Worm (Caenorhabditis elegans) whole organism, late embryonic: Measurements from ENCODE around the gene Y59H11AR.10.

Source experiments
- C38D4.7 ChIP-seq: fragments of 200-800 bp; sonication (Bioruptor generic); optimal IDR thresholded peaks from 2 replicates; lab custom pipeline; 2018; ENCODE audit warnings: mild to moderate bottlenecking, missing genetic modification characterization, moderate library complexity, missing compliant biosample characterization
- T23F11.4 ChIP-seq: fragments of 200-800 bp; sonication (Bioruptor generic); optimal IDR thresholded peaks from 2 replicates; lab custom pipeline; 2018; ENCODE audit warnings: mild to moderate bottlenecking, missing genetic modification characterization, missing compliant biosample characterization
- ceh-19 ChIP-seq: fragments of 200-800 bp; sonication (Bioruptor generic); optimal IDR thresholded peaks from 2 replicates; lab custom pipeline; 2018; ENCODE audit warnings: mild to moderate bottlenecking, missing genetic modification characterization, missing compliant biosample characterization
- ceh-30 ChIP-seq: fragments of 150-350 bp; optimal IDR thresholded peaks from 2 replicates; lab custom pipeline; 2014; ENCODE audit warnings: missing biosample characterization, missing genetic modification characterization
- ceh-48 ChIP-seq: sonication (generic microtip); optimal IDR thresholded peaks from 2 replicates; lab custom pipeline; 2016; ENCODE audit warnings: missing genetic modification characterization, inconsistent platforms, missing compliant biosample characterization
- dve-1 ChIP-seq: sonication (generic microtip); optimal IDR thresholded peaks from 2 replicates; lab custom pipeline; 2017; ENCODE audit warnings: antibody characterized with exemption, mild to moderate bottlenecking, missing genetic modification characterization, missing compliant biosample characterization
- lin-11 ChIP-seq: fragments of 200-800 bp; sonication (Bioruptor generic); optimal IDR thresholded peaks from 2 replicates; lab custom pipeline; 2018; ENCODE audit warnings: mild to moderate bottlenecking, missing genetic modification characterization, missing compliant biosample characterization
- mec-3 ChIP-seq: sonication (generic microtip); optimal IDR thresholded peaks from 2 replicates; lab custom pipeline; 2016; ENCODE audit warnings: borderline replicate concordance, missing genetic modification characterization, missing compliant biosample characterization
- pha-4 ChIP-seq: fragments of 150-350 bp; optimal IDR thresholded peaks from 2 replicates; lab custom pipeline; 2018; ENCODE audit warnings: missing biosample characterization, missing genetic modification reagents, missing genetic modification characterization
- unc-42 ChIP-seq: sonication (generic microtip); optimal IDR thresholded peaks from 2 replicates; lab custom pipeline; 2016; ENCODE audit warnings: missing genotype, missing genetic modification characterization, missing compliant biosample characterization
- unc-55 ChIP-seq: sonication (generic microtip); optimal IDR thresholded peaks from 2 replicates; lab custom pipeline; 2017; ENCODE audit warnings: missing biosample characterization, missing genetic modification reagents, missing genetic modification characterization

DNA sequence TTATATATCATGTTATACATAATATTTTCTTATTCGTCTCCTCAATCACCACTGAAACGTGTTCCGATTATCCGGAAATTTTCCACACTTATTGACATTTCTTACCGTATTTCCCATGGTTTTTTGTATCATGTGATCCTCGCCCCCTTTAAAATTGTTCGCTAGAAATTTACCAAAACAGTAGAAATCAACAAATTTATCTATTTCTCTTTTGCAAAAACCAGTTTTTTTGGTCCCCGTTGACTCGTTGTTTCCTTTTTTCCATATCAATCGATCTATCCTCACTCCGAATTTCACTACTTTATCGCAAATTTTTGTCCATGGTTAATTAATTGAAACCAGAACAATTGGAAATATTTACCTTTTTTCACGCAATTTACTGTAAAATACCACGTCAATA lies 22.8 kb downstream of the Y59H11AR.10 start:
- TF ChIP-seq T23F11.4 (GFP tag; lab: Kevin White, UChicago) (no peak), lin-11 (tag; lab: Kevin White, UChicago) (no peak), pha-4 (tag; lab: Kevin White, UChicago) (no peak), ceh-48 (tag; lab: Kevin White, UChicago) (no peak), unc-55 (GFP tag; lab: Kevin White, UChicago) (no peak), ceh-19 (GFP tag; lab: Kevin White, UChicago) (no peak), mec-3 (tag; lab: Kevin White, UChicago) (no peak), C38D4.7 (GFP tag; lab: Kevin White, UChicago) (no peak), ceh-30 (tag; lab: Kevin White, UChicago) (no peak), dve-1 (tag; lab: Kevin White, UChicago) (no peak), unc-42 (tag; lab: Kevin White, UChicago) (no peak)
